Worm (Caenorhabditis elegans): Measurements from ENCODE around the gene B0554.7.

The B0554.7 gene

ce11 chrV:440923-441322 lies at the start of gene B0554.7:
Gene B0554.7, minus strand, starts transcription at chrV:441023.
- no peak for TF ChIP-seq F37D6.2 (tag; optimal IDR thresholded peaks at IDR 0.05)
- peak; percentile 13 for TF ChIP-seq aha-1 (tag)
- TF ChIP-seq zfp-3 (GFP tag; conservative IDR thresholded peaks at IDR 0.05) = no peak
- no peak for TF ChIP-seq ceh-82 (tag; optimal IDR thresholded peaks at IDR 0.05)
- no peak for TF ChIP-seq skn-1 (tag; optimal IDR thresholded peaks at IDR 0.05)
- TF ChIP-seq pqm-1 (tag; optimal IDR thresholded peaks at IDR 0.05) = no peak

- TF ChIP-seq daf-12 (tag; optimal IDR thresholded peaks at IDR 0.05) (no peak), dmd-6 (GFP tag; IDR thresholded peaks at IDR 0.05) (peak; percentile 48; the same call in 1 of the 2 replicates), fos-1 (tag; optimal IDR thresholded peaks at IDR 0.05) (no peak), nhr-28 (tag; optimal IDR thresholded peaks at IDR 0.05) (peak; percentile 78), pqm-1 (tag; optimal IDR thresholded peaks at IDR 0.05) (peak; percentile 20), daf-16 (GFP tag; optimal IDR thresholded peaks at IDR 0.05) (no peak), daf-16 (tag; optimal IDR thresholded peaks at IDR 0.05) (peak; percentile 26)
Observed at ce11 chrV:489320-489719, 48.5 kb upstream of the B0554.7 start, which contains the start of gene nhr-106. Gene nhr-106, plus strand, starts transcription at chrV:489620.

- TF ChIP-seq set-16 (GFP tag; IDR thresholded peaks at IDR 0.05) = peak; percentile 64
- TF ChIP-seq aha-1 (tag) = peak; percentile 11
- no peak for TF ChIP-seq nhr-41 (GFP tag; IDR thresholded peaks at IDR 0.05)
- no peak for TF ChIP-seq lin-13 (GFP tag; optimal IDR thresholded peaks at IDR 0.05)
- no peak for TF ChIP-seq spr-1 (tag; optimal IDR thresholded peaks at IDR 0.05)
- no peak for TF ChIP-seq egl-27 (tag; optimal IDR thresholded peaks at IDR 0.05)
- TF ChIP-seq lin-15B (tag; optimal IDR thresholded peaks at IDR 0.05) = no peak
- TF ChIP-seq egl-43 (GFP tag; IDR thresholded peaks at IDR 0.05) = 0 out of 2 replicates have a peak, but pooled peaks have one; percentile 63
- no peak for TF ChIP-seq madf-5 (GFP tag; IDR thresholded peaks at IDR 0.05)
- no peak for TF ChIP-seq nhr-28 (tag; optimal IDR thresholded peaks at IDR 0.05)
- no peak for TF ChIP-seq nhr-11 (tag; optimal IDR thresholded peaks at IDR 0.05)
- TF ChIP-seq ceh-20 (GFP tag; IDR thresholded peaks at IDR 0.05) = no peak
- 0 out of 2 replicates have a peak, but pooled peaks have one; percentile 3 for TF ChIP-seq lim-7 (GFP tag; IDR thresholded peaks at IDR 0.05)
- TF ChIP-seq nhr-10 (tag; optimal IDR thresholded peaks at IDR 0.05) = no peak
- TF ChIP-seq aly-2 (tag; optimal IDR thresholded peaks at IDR 0.05) = no peak
- no peak for TF ChIP-seq F10B5.3 (tag; optimal IDR thresholded peaks at IDR 0.05)
- no peak for TF ChIP-seq gei-8 (GFP tag; optimal IDR thresholded peaks at IDR 0.05)
Observed at ce11 chrV:487980-488379, 47.2 kb upstream of the B0554.7 start.

ce11 chrV:486684-487083 lies 45.9 kb upstream of the B0554.7 start, which contains the start of gene nhr-211:
Gene nhr-211, plus strand, starts transcription at chrV:486984.
- no peak for TF ChIP-seq dpl-1 (GFP tag; optimal IDR thresholded peaks at IDR 0.05)
- no peak for TF ChIP-seq nhr-6 (tag; optimal IDR thresholded peaks at IDR 0.05)
- no peak for TF ChIP-seq nhr-48 (tag; optimal IDR thresholded peaks at IDR 0.05)
- no peak for TF ChIP-seq zfp-3 (GFP tag; conservative IDR thresholded peaks at IDR 0.05)
- TF ChIP-seq ceh-32 (tag; optimal IDR thresholded peaks at IDR 0.05; ENCODE audit: poor library complexity) = no peak
- no peak for TF ChIP-seq dmd-6 (GFP tag; IDR thresholded peaks at IDR 0.05)
- no peak for TF ChIP-seq madf-9 (GFP tag; conservative IDR thresholded peaks at IDR 0.05)
- no peak for TF ChIP-seq ces-1 (GFP tag; optimal IDR thresholded peaks at IDR 0.05)
- no peak for TF ChIP-seq mdl-1 (tag; optimal IDR thresholded peaks at IDR 0.05)

ce11 chrV:484285-484890 lies 43.6 kb upstream of the B0554.7 start, which contains the start of gene nhr-212:
Gene nhr-212, plus strand, starts transcription at chrV:484857.
- TF ChIP-seq dve-1 (tag; optimal IDR thresholded peaks at IDR 0.05; ENCODE audit: insufficient read depth) (peak; percentile 45), dmd-6 (GFP tag; IDR thresholded peaks at IDR 0.05) (peak; percentile 25; the same call in 1 of the 2 replicates), pqm-1 (tag; optimal IDR thresholded peaks at IDR 0.05) (peak; percentile 13), mxl-2 (GFP tag; conservative IDR thresholded peaks at IDR 0.05) (no peak), daf-12 (tag; optimal IDR thresholded peaks at IDR 0.05) (no peak), T20F7.1 (GFP tag; optimal IDR thresholded peaks at IDR 0.05) (no peak), nhr-102 (tag; optimal IDR thresholded peaks at IDR 0.05) (no peak), php-3 (GFP tag; IDR thresholded peaks at IDR 0.05) (0 out of 2 replicates have a peak, but pooled peaks have one; percentile 10), daf-16 (GFP tag; optimal IDR thresholded peaks at IDR 0.05) (no peak), daf-16 (tag; optimal IDR thresholded peaks at IDR 0.05) (peak; percentile 47), nhr-42 (GFP tag; IDR thresholded peaks at IDR 0.05) (no peak), hlh-11 (tag; optimal IDR thresholded peaks at IDR 0.05) (peak; percentile 26), sdz-12 (GFP tag; optimal IDR thresholded peaks at IDR 0.05) (no peak), hlh-30 (tag; optimal IDR thresholded peaks at IDR 0.05; ENCODE audit: insufficient read depth) (peak; percentile 28), F26F4.8 (GFP tag; conservative IDR thresholded peaks at IDR 0.05) (no peak)
